Worm (Caenorhabditis elegans) whole organism, midembryonic: ENCODE data around the gene Y39G8B.7.

ENCODE experiments used
- T22C8.4 ChIP-seq: fragments of 200-800 bp; sonication (Bioruptor generic); IDR thresholded peaks from 2 replicates; pipeline ENCODE4 v1.3.6; 2022; ENCODE audit warnings: missing genetic modification characterization, missing compliant biosample characterization
- cog-1 ChIP-seq: sonication (generic microtip); optimal IDR thresholded peaks from 2 replicates; lab custom pipeline; 2016; ENCODE audit warnings: missing genetic modification characterization, missing compliant biosample characterization
- tab-1 ChIP-seq: fragments of 200-800 bp; sonication (Bioruptor generic); IDR thresholded peaks from 2 replicates; pipeline ENCODE4 v1.3.6; 2022; ENCODE audit warnings: missing genetic modification characterization, missing compliant biosample characterization
- ztf-29 ChIP-seq: fragments of 200-800 bp; sonication (Bioruptor generic); IDR thresholded peaks from 2 replicates; pipeline ENCODE4 v1.3.6; 2022; ENCODE audit warnings: missing genetic modification reagents, missing genetic modification characterization, missing compliant biosample characterization

ce11 chrII:13977701-13978100 is 17.1 kb downstream of the Y39G8B.7 start:
- TF ChIP-seq ztf-29 = no peak
- TF ChIP-seq tab-1 = no peak
- TF ChIP-seq cog-1 (tag; lab: Kevin White, UChicago) = no peak
- TF ChIP-seq T22C8.4 (GFP tag; lab: Robert Waterston, UW) = no peak
